Worm (Caenorhabditis elegans): Measurements from ENCODE around the gene unc-115.

DNA sequence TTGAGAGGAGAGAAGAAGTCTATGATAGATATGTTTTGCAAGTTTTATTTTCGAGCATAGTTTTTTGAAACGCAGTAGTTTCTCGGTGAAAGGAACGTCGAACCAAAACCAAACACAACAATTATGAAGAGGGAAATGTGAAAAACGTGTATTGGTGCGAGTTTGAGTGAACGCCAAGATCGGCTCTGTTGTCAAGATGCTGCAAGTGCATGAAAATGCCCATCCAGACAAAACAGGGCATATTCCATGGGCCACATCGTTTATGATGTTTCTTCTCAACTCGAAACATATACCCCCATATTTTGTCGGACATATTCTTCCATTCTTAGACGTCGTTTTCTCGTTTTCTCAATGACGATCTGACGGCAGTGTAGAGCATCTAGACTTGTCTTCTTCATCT is 23.7 kb upstream of the unc-115 start:
- TF ChIP-seq lin-29 (GFP tag; IDR thresholded peaks at IDR 0.05) (no peak), cey-2 (tag; optimal IDR thresholded peaks at IDR 0.05; ENCODE audit: borderline replicate concordance, insufficient read depth) (no peak), R02D3.7 (tag; optimal IDR thresholded peaks at IDR 0.05) (no peak), Y105C5A.15 (GFP tag; IDR thresholded peaks at IDR 0.05) (no peak), hlh-11 (tag; optimal IDR thresholded peaks at IDR 0.05) (no peak), ceh-82 (tag; optimal IDR thresholded peaks at IDR 0.05) (no peak), mep-1 (tag; optimal IDR thresholded peaks at IDR 0.05) (no peak), dpl-1 (GFP tag; optimal IDR thresholded peaks at IDR 0.05) (no peak), lir-3 (tag; optimal IDR thresholded peaks at IDR 0.05) (no peak)
